Fruit fly (Drosophila melanogaster): ENCODE results near the gene sstn.

DNA sequence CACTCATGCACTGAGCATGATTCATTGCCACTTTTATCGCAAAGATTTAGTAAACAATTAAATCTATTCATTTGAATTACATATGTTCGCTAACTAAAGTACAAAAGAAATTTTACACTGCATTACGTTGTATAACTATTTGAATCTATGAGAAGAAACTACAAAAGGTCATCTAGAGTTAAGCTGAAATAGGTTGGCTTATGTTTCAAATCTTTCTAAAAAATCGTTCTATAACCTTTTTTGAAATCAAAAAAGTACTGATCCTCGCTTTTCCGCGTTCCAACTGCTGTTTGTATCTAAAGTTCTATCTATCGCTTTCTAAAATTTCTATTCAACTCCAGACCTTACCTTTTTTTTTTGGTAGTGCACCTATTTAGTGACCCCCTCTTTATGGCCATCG is 31.2 kb upstream of the sstn start:
- TF ChIP-seq fu2 (GFP tag; optimal IDR thresholded peaks at IDR 0.05): no peak
- TF ChIP-seq nerfin-2 (GFP tag; IDR thresholded peaks at IDR 0.05; ENCODE audit: partially characterized antibody): no peak
- TF ChIP-seq ci (GFP tag; IDR thresholded peaks at IDR 0.05): no peak
- TF ChIP-seq CG8478 (optimal IDR thresholded peaks at IDR 0.05): no peak
- TF ChIP-seq CG4328 (GFP tag; optimal IDR thresholded peaks at IDR 0.05): no peak
